Worm (Caenorhabditis elegans): ENCODE results near the gene ani-1.

Gene ani-1

DNA sequence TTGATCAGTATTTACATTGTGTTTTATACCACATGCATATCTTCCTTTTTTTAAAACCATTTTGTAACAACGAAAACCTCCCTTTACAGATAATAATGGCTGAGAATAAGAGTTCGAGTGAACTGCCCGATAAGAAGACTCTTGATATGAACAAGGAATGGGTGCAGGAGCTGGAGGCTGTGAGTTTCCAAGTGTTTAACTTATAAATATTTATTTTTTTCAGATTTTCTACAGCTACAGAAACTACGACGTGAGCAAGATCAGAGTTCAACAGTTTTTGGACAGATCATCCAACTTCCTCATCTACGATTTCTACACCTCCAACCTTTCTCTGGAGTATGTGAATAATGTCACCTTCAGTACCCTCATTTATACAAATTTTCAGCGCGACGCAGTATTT, 43.3 kb upstream of the ani-1 start, which contains the start of gene herd-1 (continued):
- TF ChIP-seq lin-40 (tag; optimal IDR thresholded peaks at IDR 0.05) (no peak), ZK185.1 (tag; optimal IDR thresholded peaks at IDR 0.05; ENCODE audit: poor library complexity, severe bottlenecking) (no peak), F49E8.2 (tag; optimal IDR thresholded peaks at IDR 0.05; ENCODE audit: insufficient read depth) (peak; percentile 69), B0336.3 (GFP tag; IDR thresholded peaks at IDR 0.05) (peak; percentile 66), aptf-3 (GFP tag; IDR thresholded peaks at IDR 0.05) (0 out of 2 replicates have a peak, but pooled peaks have one; percentile 37), F55B11.4 (tag; optimal IDR thresholded peaks at IDR 0.05; ENCODE audit: borderline replicate concordance, insufficient read depth) (no peak), ztf-28 (GFP tag; IDR thresholded peaks at IDR 0.05) (no peak), ztf-3 (GFP tag; optimal IDR thresholded peaks at IDR 0.05) (no peak), dpff-1 (tag; optimal IDR thresholded peaks at IDR 0.05) (no peak), attf-3 (GFP tag; conservative IDR thresholded peaks at IDR 0.05) (no peak)

DNA sequence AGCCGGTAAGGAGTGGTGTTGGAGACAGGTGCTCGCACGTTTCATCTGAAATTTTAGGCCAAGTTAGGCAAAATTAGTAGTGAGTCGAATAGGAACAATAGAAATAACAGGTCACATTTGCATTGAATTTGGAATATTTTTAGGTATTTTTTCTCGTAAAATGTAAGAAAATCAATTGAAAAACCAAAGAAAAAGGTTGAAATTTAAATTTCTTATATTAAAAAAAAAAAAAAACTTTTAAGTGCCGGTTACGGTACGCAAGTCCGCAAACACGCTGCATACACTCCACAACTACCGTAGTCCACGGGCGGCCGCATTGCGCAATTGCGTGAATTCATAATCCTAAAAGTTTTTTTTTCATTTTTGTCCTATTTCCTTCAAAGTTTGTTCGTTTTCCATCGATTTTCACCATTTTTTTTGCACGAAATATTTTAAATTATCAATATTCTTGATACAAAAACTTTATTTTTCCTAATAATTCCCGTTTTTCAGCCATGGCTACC, 42.5 kb upstream of the ani-1 start, which contains the start of the genes Y111B2A.1 and Y111B2A.2:
TSS of gene Y111B2A.1 (minus strand) at position 51 of the 503 bp plus-strand sequence.
TSS of gene Y111B2A.2 (plus strand) at position 493 of the 503 bp plus-strand sequence.
- TF ChIP-seq ceh-91 (GFP tag; IDR thresholded peaks at IDR 0.05) (peak; percentile 79), B0019.2 (GFP tag; conservative IDR thresholded peaks at IDR 0.05) (peak; percentile 71), lsy-27 (tag; optimal IDR thresholded peaks at IDR 0.05; ENCODE audit: borderline replicate concordance, insufficient read depth) (no peak), let-607 (tag; optimal IDR thresholded peaks at IDR 0.05) (no peak), lsl-1 (GFP tag; optimal IDR thresholded peaks at IDR 0.05) (peak; percentile 98), madf-3 (GFP tag; IDR thresholded peaks at IDR 0.05) (peak; percentile 38; the same call in 1 of the 2 replicates), F33H1.4 (GFP tag; IDR thresholded peaks at IDR 0.05) (peak; percentile 48), gei-17 (GFP tag; optimal IDR thresholded peaks at IDR 0.05) (no peak), madf-6 (GFP tag; IDR thresholded peaks at IDR 0.05) (peak; percentile 74), unc-130 (GFP tag; optimal IDR thresholded peaks at IDR 0.05) (peak; percentile 10), pbrm-1 (GFP tag; IDR thresholded peaks at IDR 0.05) (peak; percentile 63; the same call in 1 of the 2 replicates), madf-8 (GFP tag; conservative IDR thresholded peaks at IDR 0.05) (peak; percentile 38), dpl-1 (GFP tag; optimal IDR thresholded peaks at IDR 0.05) (peak; percentile 29), F49E8.2 (tag; optimal IDR thresholded peaks at IDR 0.05; ENCODE audit: insufficient read depth) (peak; percentile 72), snpc-1.3 (tag; optimal IDR thresholded peaks at IDR 0.05; ENCODE audit: insufficient read depth) (peak; percentile 79), lin-54 (GFP tag; optimal IDR thresholded peaks at IDR 0.05) (peak; percentile 48), ztf-18 (tag; optimal IDR thresholded peaks at IDR 0.05) (no peak), mes-4 (tag; optimal IDR thresholded peaks at IDR 0.05) (no peak), snpc-3.4 (tag; optimal IDR thresholded peaks at IDR 0.05) (peak; percentile 51), hmg-1.2 (GFP tag; IDR thresholded peaks at IDR 0.05) (peak; percentile 20; the same call in 1 of the 2 replicates), snpc-4 (GFP tag; optimal IDR thresholded peaks at IDR 0.05) (no peak), snpc-4 (tag; optimal IDR thresholded peaks at IDR 0.05) (peak in 1 of 4 experiments; percentile 24), efl-1 (GFP tag; optimal IDR thresholded peaks at IDR 0.05) (peak; percentile 52), D2030.7 (GFP tag; IDR thresholded peaks at IDR 0.05) (peak; percentile 67; the same call in 1 of the 2 replicates)

DNA sequence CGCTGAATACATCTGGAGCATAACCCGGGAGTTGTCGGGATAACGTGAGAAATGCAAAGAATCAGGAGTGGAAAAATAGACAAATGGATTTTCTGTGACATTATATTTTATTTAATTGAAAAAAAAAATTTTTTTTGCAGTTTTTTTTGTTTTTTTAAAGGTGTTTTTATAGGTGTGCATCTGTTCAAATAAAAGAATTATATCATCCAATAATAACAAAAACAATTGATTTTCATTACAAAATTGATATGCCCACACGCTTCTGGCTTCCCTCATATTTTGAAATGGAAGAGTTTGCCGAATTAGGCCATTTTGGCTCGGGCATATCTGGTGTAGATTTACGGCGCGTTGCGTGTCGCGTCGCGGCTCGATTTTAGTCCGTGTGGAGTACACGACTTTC, 38.8 kb upstream of the ani-1 start, which contains the start of gene Y49E10.25:
TSS of gene Y49E10.25 (minus strand) at position 101 of the 400 bp plus-strand sequence.
- TF ChIP-seq nhr-90 (tag; optimal IDR thresholded peaks at IDR 0.05) (no peak), ZK185.1 (tag; optimal IDR thresholded peaks at IDR 0.05; ENCODE audit: poor library complexity, severe bottlenecking) (no peak), nhr-27 (tag; optimal IDR thresholded peaks at IDR 0.05) (no peak), F22D6.2 (tag; optimal IDR thresholded peaks at IDR 0.05) (no peak), cebp-1 (GFP tag; IDR thresholded peaks at IDR 0.05) (no peak), cebp-1 (tag; optimal IDR thresholded peaks at IDR 0.05) (no peak), aptf-3 (GFP tag; IDR thresholded peaks at IDR 0.05) (no peak), madf-3 (GFP tag; IDR thresholded peaks at IDR 0.05) (no peak), snpc-3.4 (tag; optimal IDR thresholded peaks at IDR 0.05) (no peak), ceh-79 (tag; optimal IDR thresholded peaks at IDR 0.05) (no peak)

Data from whole organism, young adult.